Worm (Caenorhabditis elegans): ENCODE results near the gene F15E6.9.
"Not testable (repeated sequence)": the region's sequence is repeated elsewhere in the genome, so short reads cannot be mapped to it uniquely, and the experiment has no call there.

F15E6.9 gene

ce11 chrIV:4298983-4299382 lies at the start of gene F15E6.9:
Gene F15E6.9, minus strand, starts transcription at chrIV:4299083.
- TF ChIP-seq nhr-237 (tag; optimal IDR thresholded peaks at IDR 0.05) (no peak), F16B12.6 (tag; optimal IDR thresholded peaks at IDR 0.05) (no peak), sptf-1 (tag; optimal IDR thresholded peaks at IDR 0.05) (no peak), ama-1 (optimal IDR thresholded peaks at IDR 0.05) (no peak), snpc-4 (tag; optimal IDR thresholded peaks at IDR 0.05) (no peak), elt-2 (tag; optimal IDR thresholded peaks at IDR 0.05) (no peak), lin-14 (GFP tag; optimal IDR thresholded peaks at IDR 0.05) (no peak), nhr-77 (tag; optimal IDR thresholded peaks at IDR 0.05) (no peak), grh-1 (GFP tag; IDR thresholded peaks at IDR 0.05) (no peak), aha-1 (tag; optimal IDR thresholded peaks at IDR 0.05) (no peak), jun-1 (tag; optimal IDR thresholded peaks at IDR 0.05) (no peak), ztf-11 (tag; optimal IDR thresholded peaks at IDR 0.05) (no peak), unc-130 (tag; optimal IDR thresholded peaks at IDR 0.05) (no peak), elt-3 (tag; optimal IDR thresholded peaks at IDR 0.05) (no peak), aly-2 (tag; optimal IDR thresholded peaks at IDR 0.05) (no peak)

ce11 chrIV:4348146-4348545 lies 49.3 kb upstream of the F15E6.9 start, which contains the start of gene W03B1.5:
Gene W03B1.5, plus strand, starts transcription at chrIV:4348446.
- not testable (repeated sequence) for TF ChIP-seq ztf-11 (tag; optimal IDR thresholded peaks at IDR 0.05); pag-3 (tag; optimal IDR thresholded peaks at IDR 0.05; ENCODE audit: borderline replicate concordance, insufficient read depth); pqm-1 (tag; optimal IDR thresholded peaks at IDR 0.05)

- TF ChIP-seq snpc-4 (tag; optimal IDR thresholded peaks at IDR 0.05) (peak; percentile 9), sup-37 (GFP tag; optimal IDR thresholded peaks at IDR 0.05) (no peak)
These were observed 48.7 kb upstream of the F15E6.9 start for ce11 chrIV:4347578-4348003.

- TF ChIP-seq ama-1 (optimal IDR thresholded peaks at IDR 0.05) (no peak), pqm-1 (tag; optimal IDR thresholded peaks at IDR 0.05) (no peak), lin-39 (tag; optimal IDR thresholded peaks at IDR 0.05) (no peak), skn-1 (tag; optimal IDR thresholded peaks at IDR 0.05) (no peak), aly-2 (tag; optimal IDR thresholded peaks at IDR 0.05) (no peak), lin-14 (GFP tag; optimal IDR thresholded peaks at IDR 0.05) (no peak), efl-3 (GFP tag; optimal IDR thresholded peaks at IDR 0.05) (no peak), mef-2 (tag; optimal IDR thresholded peaks at IDR 0.05) (no peak), nhr-12 (tag; optimal IDR thresholded peaks at IDR 0.05) (no peak), sup-37 (GFP tag; optimal IDR thresholded peaks at IDR 0.05) (no peak), unc-62 (GFP tag; optimal IDR thresholded peaks at IDR 0.05) (no peak), ceh-90 (tag; optimal IDR thresholded peaks at IDR 0.05) (no peak)
These were observed 47.6 kb upstream of the F15E6.9 start, which contains the start of gene oac-52 for ce11 chrIV:4346512-4346911. Gene oac-52, minus strand, starts transcription at chrIV:4346612.

- TF ChIP-seq efl-1 (optimal IDR thresholded peaks at IDR 0.05) (no peak), efl-1 (GFP tag; optimal IDR thresholded peaks at IDR 0.05 in 1 of 2) (peak in 1 of 2 experiments; percentile 89), Y116A8C.19 (tag; optimal IDR thresholded peaks at IDR 0.05; ENCODE audit: borderline replicate concordance) (no peak), sptf-1 (tag; optimal IDR thresholded peaks at IDR 0.05) (no peak), lin-14 (GFP tag; optimal IDR thresholded peaks at IDR 0.05) (no peak)
These were observed 45.9 kb upstream of the F15E6.9 start for ce11 chrIV:4344828-4345227.

ce11 chrIV:4338217-4338616 lies 39.3 kb upstream of the F15E6.9 start:
- TF ChIP-seq hpl-2 (GFP tag; optimal IDR thresholded peaks at IDR 0.05) (no peak), nhr-85 (tag) (peak; percentile 86), efl-1 (optimal IDR thresholded peaks at IDR 0.05) (no peak), efl-1 (GFP tag; optimal IDR thresholded peaks at IDR 0.05 in 1 of 2) (peak in 1 of 2 experiments; percentile 20)
